Worm (Caenorhabditis elegans): ENCODE measurements around the gene R08C7.5.
A peak's percentile ranks its signal among the peaks of the same experiment; 100 is the strongest.

The R08C7.5 gene

ce11 chrIV:4477009-4477471 lies 47.0 kb downstream of the R08C7.5 start, which contains the start of gene M01H9.3 (continued):
- TF ChIP-seq fkh-2 (tag; optimal IDR thresholded peaks at IDR 0.05), result no peak
- peak; percentile 54 for TF ChIP-seq pha-4 (tag; optimal IDR thresholded peaks at IDR 0.05)
- TF ChIP-seq fos-1 (tag; optimal IDR thresholded peaks at IDR 0.05), result no peak

- TF ChIP-seq skn-1 (tag; optimal IDR thresholded peaks at IDR 0.05) (no peak), ztf-11 (tag; optimal IDR thresholded peaks at IDR 0.05) (no peak), pha-4 (tag; optimal IDR thresholded peaks at IDR 0.05) (peak; percentile 24), aly-2 (tag; optimal IDR thresholded peaks at IDR 0.05) (no peak), elt-1 (tag; optimal IDR thresholded peaks at IDR 0.05) (no peak), unc-62 (GFP tag; optimal IDR thresholded peaks at IDR 0.05) (no peak), daf-12 (tag; optimal IDR thresholded peaks at IDR 0.05) (no peak), nhr-28 (tag; optimal IDR thresholded peaks at IDR 0.05) (no peak), ZK546.5 (tag; optimal IDR thresholded peaks at IDR 0.05) (no peak), pqm-1 (tag; optimal IDR thresholded peaks at IDR 0.05) (peak; percentile 31)
These were observed 48.6 kb downstream of the R08C7.5 start for ce11 chrIV:4478612-4479011.

- TF ChIP-seq sea-2 (GFP tag; optimal IDR thresholded peaks at IDR 0.05) (no peak), skn-1 (tag; optimal IDR thresholded peaks at IDR 0.05) (no peak), elt-1 (tag; optimal IDR thresholded peaks at IDR 0.05) (no peak), R02D3.7 (tag; optimal IDR thresholded peaks at IDR 0.05) (no peak), lsy-12 (tag; optimal IDR thresholded peaks at IDR 0.05) (no peak), tbx-2 (tag; optimal IDR thresholded peaks at IDR 0.05) (no peak), ceh-9 (tag; optimal IDR thresholded peaks at IDR 0.05) (no peak), nhr-67 (tag; optimal IDR thresholded peaks at IDR 0.05) (no peak), mdl-1 (tag; optimal IDR thresholded peaks at IDR 0.05) (no peak), ceh-28 (tag; optimal IDR thresholded peaks at IDR 0.05) (no peak), jun-1 (tag; optimal IDR thresholded peaks at IDR 0.05) (no peak), hmg-11 (tag; optimal IDR thresholded peaks at IDR 0.05) (no peak), unc-39 (tag; optimal IDR thresholded peaks at IDR 0.05) (no peak), nhr-77 (tag; optimal IDR thresholded peaks at IDR 0.05) (no peak), lin-39 (tag; optimal IDR thresholded peaks at IDR 0.05) (no peak), snpc-4 (tag; optimal IDR thresholded peaks at IDR 0.05) (no peak)
These were observed 50.0 kb downstream of the R08C7.5 start, which contains the start of gene M01H9.10 for ce11 chrIV:4480027-4480426. TSS of gene M01H9.10 (minus strand) at chrIV:4480127.

ce11 chrIV:4481298-4481697 lies 51.3 kb downstream of the R08C7.5 start:
- TF ChIP-seq nhr-77 (tag; optimal IDR thresholded peaks at IDR 0.05), result no peak
- TF ChIP-seq pqm-1 (tag; optimal IDR thresholded peaks at IDR 0.05), result peak; percentile 22
- TF ChIP-seq elt-2 (tag; optimal IDR thresholded peaks at IDR 0.05), result peak; percentile 59

Data from whole organism, L3 larva.